Worm (Caenorhabditis elegans) whole organism, L4 larva: Measurements from ENCODE around the gene B0361.3.

Source experiments
- F10B5.3 ChIP-seq: sonication (generic microtip); optimal IDR thresholded peaks from 2 replicates; lab custom pipeline; 2016; ENCODE audit warnings: mild to moderate bottlenecking, missing genetic modification characterization, missing compliant biosample characterization
- F26F4.8 ChIP-seq: fragments of 200-800 bp; sonication (Bioruptor generic); conservative IDR thresholded peaks from 2 replicates; pipeline ENCODE4 v1.3.6; 2022; ENCODE audit warnings: missing genetic modification characterization, missing compliant biosample characterization
- R02D3.7 ChIP-seq: fragments of 150-350 bp; sonication (generic microtip); optimal IDR thresholded peaks from 3 replicates; lab custom pipeline; 2014; ENCODE audit warnings: missing biosample characterization, missing genetic modification characterization
- aly-2 ChIP-seq: sonication (generic microtip); optimal IDR thresholded peaks from 2 replicates; lab custom pipeline; 2018; ENCODE audit warnings: missing biosample characterization, missing genetic modification characterization
- arid-1 ChIP-seq: fragments of 200-800 bp; sonication (Bioruptor generic); conservative IDR thresholded peaks from 2 replicates; pipeline ENCODE4 v1.3.6; 2022; ENCODE audit warnings: missing genetic modification reagents, missing genetic modification characterization, missing compliant biosample characterization
- ceh-28 ChIP-seq: fragments of 150-350 bp; optimal IDR thresholded peaks from 2 replicates; lab custom pipeline; 2014; ENCODE audit warnings: missing biosample characterization, missing genetic modification reagents, missing genetic modification characterization
- ceh-62 ChIP-seq: sonication (generic microtip); optimal IDR thresholded peaks from 2 replicates; lab custom pipeline; 2017; ENCODE audit warnings: missing biosample characterization, missing genetic modification characterization
- ces-1 ChIP-seq: fragments of 150-350 bp; sonication (generic microtip); optimal IDR thresholded peaks from 4 replicates; lab custom pipeline; 2014; ENCODE audit warnings: missing biosample characterization, missing genetic modification reagents, missing genetic modification characterization
- cey-2 ChIP-seq: sonication (generic microtip); optimal IDR thresholded peaks from 3 replicates; lab custom pipeline; 2017; ENCODE audit warnings: missing genetic modification characterization, mild to moderate bottlenecking, missing compliant biosample characterization, antibody characterized with exemption, borderline replicate concordance; ENCODE audit not compliant: insufficient read depth
- daf-12 ChIP-seq: fragments of 150-350 bp; optimal IDR thresholded peaks from 2 replicates; lab custom pipeline; 2014; ENCODE audit warnings: missing biosample characterization, missing genetic modification reagents, missing genetic modification characterization
- daf-19 ChIP-seq: fragments of 200-800 bp; sonication (Bioruptor generic); conservative IDR thresholded peaks from 2 replicates; pipeline ENCODE4 v1.3.6; 2022; ENCODE audit warnings: missing genetic modification characterization, missing compliant biosample characterization
- egl-27 ChIP-seq: sonication (generic microtip); optimal IDR thresholded peaks from 3 replicates; lab custom pipeline; 2017; ENCODE audit warnings: missing biosample characterization, missing genetic modification reagents, missing genetic modification characterization
- egl-43 ChIP-seq: fragments of 200-800 bp; sonication (Bioruptor generic); IDR thresholded peaks from 2 replicates; pipeline ENCODE4 v1.3.6; 2022; ENCODE audit warnings: missing genetic modification reagents, missing genetic modification characterization, missing compliant biosample characterization
- fos-1 ChIP-seq: fragments of 150-350 bp; optimal IDR thresholded peaks from 2 replicates; lab custom pipeline; 2014; ENCODE audit warnings: missing biosample characterization, missing genetic modification characterization
- hif-1 ChIP-seq, 2 experiments: sonication (generic microtip); optimal IDR thresholded peaks; 2 replicates each; lab custom pipeline; 2016 to 2017; ENCODE audit warnings: missing compliant biosample characterization in 2 of 2, missing genetic modification characterization in 2 of 2, missing genetic modification reagents in 2 of 2, missing genotype in 2 of 2, mild to moderate bottlenecking in 1 of 2
- hlh-11 ChIP-seq: fragments of 200-800 bp; sonication (Bioruptor generic); optimal IDR thresholded peaks from 2 replicates; lab custom pipeline; 2018; ENCODE audit warnings: mild to moderate bottlenecking, missing genetic modification characterization, missing compliant biosample characterization
- hlh-30 ChIP-seq: sonication (generic microtip); optimal IDR thresholded peaks from 2 replicates; lab custom pipeline; 2017; ENCODE audit warnings: antibody characterized with exemption, mild to moderate bottlenecking, missing genetic modification characterization, missing compliant biosample characterization; ENCODE audit not compliant: insufficient read depth
- hmg-1.1 ChIP-seq: fragments of 200-800 bp; sonication (Bioruptor generic); IDR thresholded peaks from 2 replicates; pipeline ENCODE4 v1.3.6; 2022; ENCODE audit warnings: missing genetic modification reagents, missing genetic modification characterization, missing compliant biosample characterization
- lin-1 ChIP-seq: fragments of 200-800 bp; sonication (Bioruptor generic); IDR thresholded peaks from 2 replicates; pipeline ENCODE4 v1.3.6; 2022; ENCODE audit warnings: missing genetic modification reagents, missing genetic modification characterization, missing compliant biosample characterization
- lin-38 ChIP-seq: fragments of 200-800 bp; sonication (Bioruptor generic); IDR thresholded peaks from 2 replicates; pipeline ENCODE4 v1.3.6; 2022; ENCODE audit warnings: missing genetic modification reagents, missing genetic modification characterization, missing compliant biosample characterization
- lir-3 ChIP-seq: sonication (generic microtip); optimal IDR thresholded peaks from 2 replicates; lab custom pipeline; 2016; ENCODE audit warnings: mild to moderate bottlenecking, missing genetic modification characterization, missing compliant biosample characterization
- madf-5 ChIP-seq, 2 experiments: fragments of 200-800 bp; sonication (Bioruptor generic); IDR thresholded peaks; 2 replicates each; pipeline ENCODE4 v1.3.6; 2022; ENCODE audit warnings: missing compliant biosample characterization in 2 of 2, missing genetic modification characterization in 2 of 2
- madf-9 ChIP-seq: fragments of 200-800 bp; sonication (Bioruptor generic); conservative IDR thresholded peaks from 2 replicates; pipeline ENCODE4 v1.3.6; 2022; ENCODE audit warnings: missing genetic modification reagents, missing genetic modification characterization, missing compliant biosample characterization
- mdl-1 ChIP-seq, 2 experiments: fragments of 150-350 bp in 1 of 2; sonication (generic microtip) in 1 of 2; optimal IDR thresholded peaks; 2 replicates each; lab custom pipeline; 2014 to 2017; ENCODE audit warnings: missing biosample characterization in 2 of 2, missing genetic modification characterization in 2 of 2
- mdt-29 ChIP-seq: fragments of 200-800 bp; sonication (Bioruptor generic); IDR thresholded peaks from 2 replicates; pipeline ENCODE4 v1.3.6; 2022; ENCODE audit warnings: missing genetic modification reagents, missing genetic modification characterization, missing compliant biosample characterization
- mxl-2 ChIP-seq: fragments of 200-800 bp; sonication (Bioruptor generic); conservative IDR thresholded peaks from 2 replicates; pipeline ENCODE4 v1.3.6; 2022; ENCODE audit warnings: missing genetic modification reagents, missing genetic modification characterization, missing compliant biosample characterization
- nhr-102 ChIP-seq: sonication (generic microtip); optimal IDR thresholded peaks from 2 replicates; lab custom pipeline; 2016; ENCODE audit warnings: mild to moderate bottlenecking, missing genetic modification characterization, moderate library complexity, missing compliant biosample characterization
- nhr-11 ChIP-seq: fragments of 150-350 bp; optimal IDR thresholded peaks from 2 replicates; lab custom pipeline; 2014; ENCODE audit warnings: missing biosample characterization, missing genetic modification characterization
- nhr-25 ChIP-seq: sonication (generic microtip); optimal IDR thresholded peaks from 2 replicates; lab custom pipeline; 2017; ENCODE audit warnings: missing genetic modification characterization, mild to moderate bottlenecking, missing compliant biosample characterization, antibody characterized with exemption, moderate library complexity, borderline replicate concordance; ENCODE audit not compliant: insufficient read depth
- nhr-28 ChIP-seq: fragments of 150-350 bp; optimal IDR thresholded peaks from 2 replicates; lab custom pipeline; 2014; ENCODE audit warnings: missing biosample characterization, missing genetic modification characterization
- nhr-41 ChIP-seq: fragments of 200-800 bp; sonication (Bioruptor generic); IDR thresholded peaks from 2 replicates; pipeline ENCODE4 v1.3.6; 2022; ENCODE audit warnings: missing genetic modification reagents, missing genetic modification characterization, missing compliant biosample characterization
- nhr-6 ChIP-seq: fragments of 150-350 bp; optimal IDR thresholded peaks from 2 replicates; lab custom pipeline; 2014; ENCODE audit warnings: missing biosample characterization, missing genetic modification characterization
- nhr-76 ChIP-seq: fragments of 150-350 bp; optimal IDR thresholded peaks from 2 replicates; lab custom pipeline; 2014; ENCODE audit warnings: missing biosample characterization, missing genetic modification characterization
- nhr-77 ChIP-seq: fragments of 150-350 bp; optimal IDR thresholded peaks from 2 replicates; lab custom pipeline; 2014; ENCODE audit warnings: missing biosample characterization, missing genetic modification characterization
- php-3 ChIP-seq: fragments of 200-800 bp; sonication (Bioruptor generic); IDR thresholded peaks from 2 replicates; pipeline ENCODE4 v1.3.6; 2022; ENCODE audit warnings: missing genetic modification reagents, missing genetic modification characterization, missing compliant biosample characterization
- saeg-2 ChIP-seq: fragments of 200-800 bp; sonication (Bioruptor generic); IDR thresholded peaks from 2 replicates; pipeline ENCODE4 v1.3.6; 2022; ENCODE audit warnings: missing genetic modification reagents, missing genetic modification characterization, missing compliant biosample characterization
- sdz-12 ChIP-seq: fragments of 200-800 bp; sonication (Bioruptor generic); optimal IDR thresholded peaks from 2 replicates; lab custom pipeline; 2018; ENCODE audit warnings: mild to moderate bottlenecking, missing genetic modification characterization, missing compliant biosample characterization
- skn-1 ChIP-seq: fragments of 150-350 bp; optimal IDR thresholded peaks from 2 replicates; lab custom pipeline; 2014; ENCODE audit warnings: missing biosample characterization, missing genetic modification characterization
- snpc-1.2 ChIP-seq: fragments of 200-800 bp; sonication (Bioruptor generic); IDR thresholded peaks from 2 replicates; pipeline ENCODE4 v1.3.6; 2022; ENCODE audit warnings: missing genetic modification reagents, missing genetic modification characterization, missing compliant biosample characterization
- spr-3 ChIP-seq: fragments of 200-800 bp; sonication (Bioruptor generic); optimal IDR thresholded peaks from 2 replicates; lab custom pipeline; 2018; ENCODE audit warnings: mild to moderate bottlenecking, missing genetic modification characterization, missing compliant biosample characterization
- tag-97 ChIP-seq: fragments of 200-800 bp; sonication (Bioruptor generic); IDR thresholded peaks from 2 replicates; pipeline ENCODE4 v1.3.6; 2022; ENCODE audit warnings: missing genetic modification characterization, missing compliant biosample characterization
- tra-1 ChIP-seq: fragments of 200-800 bp; sonication (Bioruptor generic); IDR thresholded peaks from 2 replicates; pipeline ENCODE4 v1.3.6; 2022; ENCODE audit warnings: missing genetic modification reagents, missing genetic modification characterization, missing compliant biosample characterization
- unc-39 ChIP-seq: sonication (generic microtip); optimal IDR thresholded peaks from 2 replicates; lab custom pipeline; 2017; ENCODE audit warnings: missing biosample characterization, missing genetic modification characterization
- unc-62 ChIP-seq, 3 experiments: fragments of 150-350 bp in 1 of 3; sonication (generic microtip); optimal IDR thresholded peaks in 2 of 3; peaks in 1 of 3; 1 replicate in 1 of 3; 2 replicates in 2 of 3; lab custom pipeline; 2014 to 2017; ENCODE audit warnings: missing biosample characterization in 3 of 3, missing genetic modification characterization in 3 of 3, missing genetic modification reagents in 3 of 3, missing genotype in 1 of 3
- zag-1 ChIP-seq: fragments of 150-350 bp; optimal IDR thresholded peaks from 2 replicates; lab custom pipeline; 2014; ENCODE audit warnings: missing biosample characterization, missing genetic modification characterization
- zfp-2 ChIP-seq: sonication (generic microtip); optimal IDR thresholded peaks from 2 replicates; lab custom pipeline; 2016; ENCODE audit warnings: mild to moderate bottlenecking, missing genetic modification characterization, missing compliant biosample characterization
- zip-2 ChIP-seq: fragments of 150-350 bp; optimal IDR thresholded peaks from 2 replicates; lab custom pipeline; 2014; ENCODE audit warnings: missing biosample characterization, missing genetic modification characterization

The B0361.3 gene

DNA sequence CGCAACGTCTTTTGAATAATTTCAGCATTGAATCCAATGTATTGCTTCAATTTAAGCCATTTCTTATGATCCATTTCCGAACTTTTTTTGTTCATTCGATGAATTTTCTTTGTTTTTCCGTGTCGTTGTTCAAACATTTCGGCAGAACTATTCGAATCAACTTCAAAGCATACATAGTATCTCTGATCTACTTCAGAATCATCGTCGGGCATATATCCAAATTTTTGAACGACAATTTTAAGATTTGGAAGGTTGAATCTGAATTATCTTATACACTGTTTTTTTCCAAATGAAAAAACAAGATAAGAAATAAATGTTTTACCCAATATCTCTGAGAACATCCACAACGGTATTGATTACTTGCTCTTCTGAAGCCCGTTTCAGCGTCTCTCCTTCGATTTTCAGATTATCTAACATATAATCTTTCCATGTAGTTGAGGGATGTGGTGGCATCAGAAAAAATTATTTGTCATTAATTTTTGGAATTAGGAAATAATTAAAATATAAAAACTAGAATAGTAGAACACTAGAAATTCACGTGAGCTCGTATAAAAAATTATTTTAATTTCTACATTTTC is 48.0 kb downstream of the B0361.3 start, which contains the start of gene lab-2 (continued):
- TF ChIP-seq php-3 (GFP tag; lab: Robert Waterston, UW) (0 out of 2 replicates have a peak, but pooled peaks have one; percentile 16), hlh-30 (tag; lab: Kevin White, UChicago) (no peak), nhr-25 (peak; percentile 29), ceh-28 (tag; lab: Kevin White, UChicago) (no peak), skn-1 (no peak), egl-43 (GFP tag; lab: Robert Waterston, UW) (no peak), F26F4.8 (GFP tag; lab: Robert Waterston, UW) (no peak), zip-2 (no peak), lir-3 (tag; lab: Kevin White, UChicago) (no peak), nhr-102 (tag; lab: Kevin White, UChicago) (peak; percentile 39), mdt-29 (GFP tag; lab: Robert Waterston, UW) (no peak), lin-1 (no peak), saeg-2 (GFP tag; lab: Robert Waterston, UW) (no peak), sdz-12 (GFP tag; lab: Kevin White, UChicago) (no peak), ces-1 (GFP tag; lab: Kevin White, UChicago) (no peak), hmg-1.1 (GFP tag; lab: Robert Waterston, UW) (no peak), nhr-77 (tag; lab: Kevin White, UChicago) (no peak), madf-9 (GFP tag; lab: Robert Waterston, UW) (no peak), lin-38 (GFP tag; lab: Robert Waterston, UW) (0 out of 2 replicates have a peak, but pooled peaks have one; percentile 20), tag-97 (GFP tag; lab: Robert Waterston, UW) (no peak), nhr-28 (tag; lab: Kevin White, UChicago) (no peak), arid-1 (no peak), nhr-76 (tag; lab: Kevin White, UChicago) (no peak), ceh-62 (tag; lab: Kevin White, UChicago) (no peak), unc-39 (tag; lab: Kevin White, UChicago) (no peak), spr-3 (GFP tag; lab: Kevin White, UChicago) (no peak), nhr-6 (tag; lab: Kevin White, UChicago) (no peak), nhr-11 (tag; lab: Kevin White, UChicago) (no peak), R02D3.7 (tag; lab: Kevin White, UChicago) (no peak), nhr-41 (GFP tag; lab: Robert Waterston, UW) (no peak), aly-2 (tag; lab: Kevin White, UChicago) (no peak), mxl-2 (no peak), mdl-1 (tag; optimal IDR thresholded peaks at IDR 0.05; lab: Kevin White, UChicago) (no peak), snpc-1.2 (GFP tag; lab: Robert Waterston, UW) (no peak), madf-5 (GFP tag; IDR thresholded peaks at IDR 0.05; lab: Robert Waterston, UW) (no peak), egl-27 (no peak), daf-19 (no peak), fos-1 (no peak), zag-1 (tag; lab: Kevin White, UChicago) (no peak), hlh-11 (no peak), daf-12 (no peak)

DNA sequence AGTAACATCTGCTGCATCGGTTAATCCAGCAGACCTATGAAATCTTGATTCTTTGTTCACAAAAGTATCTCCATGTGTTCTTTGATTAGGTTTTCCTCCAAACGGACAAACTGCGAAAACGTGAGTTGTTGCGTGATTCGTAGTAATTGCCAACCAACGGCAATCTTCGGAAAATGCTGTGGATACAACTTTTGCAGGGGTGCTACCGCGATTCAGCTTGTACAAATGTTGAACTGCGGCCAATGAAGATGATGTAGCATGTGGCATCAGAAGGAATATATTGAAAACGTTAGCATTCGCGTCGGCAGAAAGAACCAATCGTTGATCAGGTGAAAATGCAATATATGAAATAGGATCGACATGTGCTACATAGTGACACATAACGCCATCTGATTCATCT is 50.4 kb downstream of the B0361.3 start:
- no peak for TF ChIP-seq cey-2 (tag; lab: Kevin White, UChicago)
- TF ChIP-seq unc-62 (GFP tag; optimal IDR thresholded peaks at IDR 0.05 in 1 of 2; lab: Kevin White, UChicago): peak in 1 of 2 experiments; percentile 87
- TF ChIP-seq unc-62 (tag; optimal IDR thresholded peaks at IDR 0.05; lab: Kevin White, UChicago): no peak
- TF ChIP-seq hif-1 (tag; optimal IDR thresholded peaks at IDR 0.05; lab: Kevin White, UChicago): no peak
- TF ChIP-seq F10B5.3 (tag; lab: Kevin White, UChicago): no peak
- no peak for TF ChIP-seq madf-5 (GFP tag; IDR thresholded peaks at IDR 0.05; lab: Robert Waterston, UW)
- TF ChIP-seq zfp-2 (tag; lab: Kevin White, UChicago): no peak
- no peak for TF ChIP-seq tra-1 (GFP tag; lab: Robert Waterston, UW)
